Worm (Caenorhabditis elegans): Measurements from ENCODE around the gene flap-1.

flap-1 gene

ce11 chrIII:6953373-6953772 is 24.7 kb upstream of the flap-1 start:
- no peak for TF ChIP-seq lin-11 (tag; optimal IDR thresholded peaks at IDR 0.05)
- no peak for TF ChIP-seq nhr-237 (tag; optimal IDR thresholded peaks at IDR 0.05)
- TF ChIP-seq unc-62 (GFP tag; optimal IDR thresholded peaks at IDR 0.05), result no peak
- no peak for TF ChIP-seq unc-39 (tag; optimal IDR thresholded peaks at IDR 0.05)
- no peak for TF ChIP-seq C34F6.9 (tag; optimal IDR thresholded peaks at IDR 0.05)

ce11 chrIII:6951435-6951834 is 22.8 kb upstream of the flap-1 start:
- TF ChIP-seq blmp-1 (tag; optimal IDR thresholded peaks at IDR 0.05; ENCODE audit: insufficient read depth), result peak; percentile 43
- peak; percentile 32 for TF ChIP-seq unc-55 (GFP tag; optimal IDR thresholded peaks at IDR 0.05)
- peak in 1 of 2 experiments; percentile 41 for TF ChIP-seq lsy-2 (tag; optimal IDR thresholded peaks at IDR 0.05)
- TF ChIP-seq nhr-129 (tag; optimal IDR thresholded peaks at IDR 0.05), result no peak
- TF ChIP-seq lin-39 (tag; optimal IDR thresholded peaks at IDR 0.05), result no peak
- TF ChIP-seq C34F6.9 (tag; optimal IDR thresholded peaks at IDR 0.05), result peak; percentile 59
- no peak for TF ChIP-seq F13H6.1 (tag; optimal IDR thresholded peaks at IDR 0.05)
- TF ChIP-seq lin-11 (tag; optimal IDR thresholded peaks at IDR 0.05), result no peak
- no peak for TF ChIP-seq nhr-6 (tag; optimal IDR thresholded peaks at IDR 0.05)

ce11 chrIII:6947896-6948295 is 19.3 kb upstream of the flap-1 start:
- TF ChIP-seq ztf-1 (GFP tag; conservative IDR thresholded peaks at IDR 0.05) (no peak), lin-39 (tag; optimal IDR thresholded peaks at IDR 0.05) (no peak), crh-2 (tag; optimal IDR thresholded peaks at IDR 0.05) (no peak), skn-1 (tag; optimal IDR thresholded peaks at IDR 0.05) (no peak), nhr-77 (tag; optimal IDR thresholded peaks at IDR 0.05) (no peak), elt-1 (tag; optimal IDR thresholded peaks at IDR 0.05) (no peak), ZK546.5 (tag; optimal IDR thresholded peaks at IDR 0.05) (no peak), ceh-82 (tag; optimal IDR thresholded peaks at IDR 0.05) (no peak), unc-62 (GFP tag; optimal IDR thresholded peaks at IDR 0.05) (no peak), nhr-10 (tag; optimal IDR thresholded peaks at IDR 0.05) (no peak), unc-55 (GFP tag; optimal IDR thresholded peaks at IDR 0.05) (no peak), mab-5 (tag; optimal IDR thresholded peaks at IDR 0.05) (no peak), snpc-4 (tag; optimal IDR thresholded peaks at IDR 0.05) (no peak), F13H6.1 (tag; optimal IDR thresholded peaks at IDR 0.05) (peak; percentile 7), lin-11 (tag; optimal IDR thresholded peaks at IDR 0.05) (no peak), nhr-129 (tag; optimal IDR thresholded peaks at IDR 0.05) (no peak), R02D3.7 (tag; optimal IDR thresholded peaks at IDR 0.05) (no peak), peb-1 (tag; optimal IDR thresholded peaks at IDR 0.05) (no peak), lin-13 (GFP tag; optimal IDR thresholded peaks at IDR 0.05) (no peak), mbf-1 (tag; optimal IDR thresholded peaks at IDR 0.05) (no peak), lsy-2 (tag; optimal IDR thresholded peaks at IDR 0.05) (no peak), elt-3 (tag; optimal IDR thresholded peaks at IDR 0.05) (no peak), C34F6.9 (tag; optimal IDR thresholded peaks at IDR 0.05) (peak; percentile 12), sma-9 (GFP tag; optimal IDR thresholded peaks at IDR 0.05) (no peak), sma-9 (tag; optimal IDR thresholded peaks at IDR 0.05) (no peak), nhr-12 (tag; optimal IDR thresholded peaks at IDR 0.05) (no peak), sem-4 (tag; optimal IDR thresholded peaks at IDR 0.05) (peak; percentile 31), fos-1 (tag; optimal IDR thresholded peaks at IDR 0.05) (peak; percentile 17)

- TF ChIP-seq lin-11 (tag; optimal IDR thresholded peaks at IDR 0.05), result no peak
- no peak for TF ChIP-seq sma-9 (GFP tag; optimal IDR thresholded peaks at IDR 0.05)
- TF ChIP-seq sma-9 (tag; optimal IDR thresholded peaks at IDR 0.05), result no peak
- TF ChIP-seq lsy-2 (tag; optimal IDR thresholded peaks at IDR 0.05), result peak in 1 of 2 experiments; percentile 37
- TF ChIP-seq aly-2 (tag; optimal IDR thresholded peaks at IDR 0.05), result no peak
- no peak for TF ChIP-seq peb-1 (tag; optimal IDR thresholded peaks at IDR 0.05)
- TF ChIP-seq nhr-21 (tag; optimal IDR thresholded peaks at IDR 0.05), result no peak
- no peak for TF ChIP-seq nhr-11 (tag; optimal IDR thresholded peaks at IDR 0.05)
- TF ChIP-seq blmp-1 (tag; optimal IDR thresholded peaks at IDR 0.05; ENCODE audit: insufficient read depth), result no peak
- peak; percentile 20 for TF ChIP-seq unc-55 (GFP tag; optimal IDR thresholded peaks at IDR 0.05)
- TF ChIP-seq ceh-16 (tag; optimal IDR thresholded peaks at IDR 0.05), result no peak
- no peak for TF ChIP-seq sem-4 (tag; optimal IDR thresholded peaks at IDR 0.05)
- TF ChIP-seq nhr-12 (tag; optimal IDR thresholded peaks at IDR 0.05), result no peak
- TF ChIP-seq elt-3 (tag; optimal IDR thresholded peaks at IDR 0.05), result no peak
- peak; percentile 26 for TF ChIP-seq C34F6.9 (tag; optimal IDR thresholded peaks at IDR 0.05)
These were observed 17.8 kb upstream of the flap-1 start, which contains the start of gene let-711 for ce11 chrIII:6946382-6946781. let-711 (plus strand) TSS chrIII:6946718.
